Worm (Caenorhabditis elegans): Measurements from ENCODE around the gene F26F4.6.

The F26F4.6 gene

ce11 chrIII:4890997-4891396, 2.4 kb downstream of the F26F4.6 start, which contains the start of gene F26F4.5:
Gene F26F4.5, minus strand, starts transcription at chrIII:4891252.
- TF ChIP-seq nfya-2 (GFP tag; IDR thresholded peaks at IDR 0.05): no peak
- no peak for TF ChIP-seq repo-1 (tag; optimal IDR thresholded peaks at IDR 0.05)
- TF ChIP-seq madf-6 (GFP tag; IDR thresholded peaks at IDR 0.05): peak; percentile 90
- peak; percentile 26; the same call in 1 of the 2 replicates for TF ChIP-seq mcd-1 (GFP tag; IDR thresholded peaks at IDR 0.05)
- no peak for TF ChIP-seq F57A8.1 (GFP tag; optimal IDR thresholded peaks at IDR 0.05)
- no peak for TF ChIP-seq F22D6.2 (tag; optimal IDR thresholded peaks at IDR 0.05)
- TF ChIP-seq ccch-3 (GFP tag; optimal IDR thresholded peaks at IDR 0.05): no peak
- TF ChIP-seq ceh-91 (GFP tag; IDR thresholded peaks at IDR 0.05): peak; percentile 66; the same call in 1 of the 2 replicates
- no peak for TF ChIP-seq C17E4.6 (GFP tag; IDR thresholded peaks at IDR 0.05)
- TF ChIP-seq chd-7 (tag; optimal IDR thresholded peaks at IDR 0.05): no peak
- no peak for TF ChIP-seq egrh-3 (GFP tag; IDR thresholded peaks at IDR 0.05)
- TF ChIP-seq cebp-1 (GFP tag; IDR thresholded peaks at IDR 0.05): no peak
- no peak for TF ChIP-seq cebp-1 (tag; optimal IDR thresholded peaks at IDR 0.05)
- TF ChIP-seq nhr-179 (tag; optimal IDR thresholded peaks at IDR 0.05): no peak
- TF ChIP-seq rcor-1 (GFP tag; IDR thresholded peaks at IDR 0.05): no peak
- TF ChIP-seq ztf-25 (GFP tag; IDR thresholded peaks at IDR 0.05): no peak
- TF ChIP-seq C06A6.2 (GFP tag; conservative IDR thresholded peaks at IDR 0.05): no peak
- TF ChIP-seq D2030.7 (GFP tag; IDR thresholded peaks at IDR 0.05): no peak
- no peak for TF ChIP-seq F57C9.4 (tag; optimal IDR thresholded peaks at IDR 0.05)
- peak; percentile 90 for TF ChIP-seq F33H1.4 (GFP tag; IDR thresholded peaks at IDR 0.05)
- TF ChIP-seq madf-10 (tag; optimal IDR thresholded peaks at IDR 0.05): no peak
- no peak for TF ChIP-seq F23B12.7 (tag; optimal IDR thresholded peaks at IDR 0.05; ENCODE audit: insufficient read depth)
- TF ChIP-seq let-607 (tag; optimal IDR thresholded peaks at IDR 0.05): no peak
- TF ChIP-seq nfyb-1 (GFP tag; IDR thresholded peaks at IDR 0.05): no peak
- TF ChIP-seq xnd-1 (tag; optimal IDR thresholded peaks at IDR 0.05): peak; percentile 84
- no peak for TF ChIP-seq dpff-1 (tag; optimal IDR thresholded peaks at IDR 0.05)
- TF ChIP-seq ets-4 (GFP tag; optimal IDR thresholded peaks at IDR 0.05): no peak
- TF ChIP-seq ceh-79 (tag; optimal IDR thresholded peaks at IDR 0.05): no peak
- TF ChIP-seq attf-3 (GFP tag; conservative IDR thresholded peaks at IDR 0.05): no peak
- no peak for TF ChIP-seq rec-8 (tag; optimal IDR thresholded peaks at IDR 0.05)
- TF ChIP-seq lin-54 (GFP tag; optimal IDR thresholded peaks at IDR 0.05): peak; percentile 12
- TF ChIP-seq T26A5.8 (tag; optimal IDR thresholded peaks at IDR 0.05): no peak
- TF ChIP-seq tbx-9 (tag; optimal IDR thresholded peaks at IDR 0.05; ENCODE audit: borderline replicate concordance): no peak
- TF ChIP-seq somi-1 (GFP tag; optimal IDR thresholded peaks at IDR 0.05): no peak
- TF ChIP-seq lsl-1 (GFP tag; optimal IDR thresholded peaks at IDR 0.05): peak; percentile 95
- no peak for TF ChIP-seq ZK185.1 (tag; optimal IDR thresholded peaks at IDR 0.05; ENCODE audit: poor library complexity, severe bottlenecking)
- no peak for TF ChIP-seq ceh-58 (GFP tag; IDR thresholded peaks at IDR 0.05)
- 0 out of 2 replicates have a peak, but pooled peaks have one; percentile 14 for TF ChIP-seq hmg-1.2 (GFP tag; IDR thresholded peaks at IDR 0.05)
- 0 out of 2 replicates have a peak, but pooled peaks have one; percentile 8 for TF ChIP-seq dox-1 (GFP tag; IDR thresholded peaks at IDR 0.05)
- TF ChIP-seq ztf-22 (GFP tag; optimal IDR thresholded peaks at IDR 0.05): no peak
- no peak for TF ChIP-seq zim-3 (tag; optimal IDR thresholded peaks at IDR 0.05)
- no peak for TF ChIP-seq atf-7 (tag; optimal IDR thresholded peaks at IDR 0.05)
- TF ChIP-seq lin-35 (GFP tag; optimal IDR thresholded peaks at IDR 0.05): no peak
- no peak for TF ChIP-seq ceh-100 (GFP tag; IDR thresholded peaks at IDR 0.05)
- no peak for TF ChIP-seq egl-18 (GFP tag; IDR thresholded peaks at IDR 0.05)
- no peak for TF ChIP-seq madf-3 (GFP tag; IDR thresholded peaks at IDR 0.05)
- no peak for TF ChIP-seq Y79H2A.3 (GFP tag; conservative IDR thresholded peaks at IDR 0.05)
- no peak for TF ChIP-seq nhr-120 (GFP tag; IDR thresholded peaks at IDR 0.05)
- TF ChIP-seq Y67H2A.10 (GFP tag; conservative IDR thresholded peaks at IDR 0.05): no peak
